Worm (Caenorhabditis elegans): ENCODE data around the gene fbxa-66.

DNA sequence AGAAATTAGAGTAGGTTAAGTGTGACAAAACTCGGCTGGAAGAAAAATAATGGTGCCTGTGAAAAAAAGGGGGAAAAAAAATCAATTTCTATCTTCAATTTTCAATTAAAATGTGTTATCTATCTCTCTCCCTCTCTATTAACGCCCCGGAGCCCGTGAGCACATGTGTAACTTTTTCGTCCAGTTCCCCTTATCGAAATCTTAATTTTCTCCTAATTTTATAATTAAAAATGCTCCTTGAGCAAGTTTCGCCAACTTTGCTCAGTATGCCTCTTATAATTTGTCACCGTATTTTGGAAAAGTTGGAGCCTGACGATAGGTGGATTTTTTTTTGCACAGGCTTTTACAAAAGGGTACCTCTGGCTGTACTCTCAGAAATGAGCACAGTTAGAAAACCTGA lies 5.8 kb downstream of the fbxa-66 start, which contains the start of the genes fbxa-1 and Y54F10BM.20:
- no peak for TF ChIP-seq him-1 (tag; optimal IDR thresholded peaks at IDR 0.05)
- no peak for TF ChIP-seq W03F9.2 (tag; optimal IDR thresholded peaks at IDR 0.05)
